Fruit fly (Drosophila melanogaster): ENCODE data around the gene CG9123.

Gene CG9123

dm6 chrX:15319290-15319689 lies 22.6 kb downstream of the CG9123 start, which contains the start of gene Top1:
Gene Top1 (plus strand): TSS chrX:15319479.
- no peak for TF ChIP-seq run (tag; optimal IDR thresholded peaks at IDR 0.05)
- no peak for TF ChIP-seq sima (GFP tag; optimal IDR thresholded peaks at IDR 0.05)
- TF ChIP-seq Nf-YA (GFP tag; IDR thresholded peaks at IDR 0.05): no peak
- TF ChIP-seq GATAe (GFP tag; conservative IDR thresholded peaks at IDR 0.05): peak; percentile 30; the same call in 1 of the 2 replicates
- no peak for TF ChIP-seq CG11093 (GFP tag; IDR thresholded peaks at IDR 0.05)
- TF ChIP-seq cg (GFP tag; optimal IDR thresholded peaks at IDR 0.05): no peak
- TF ChIP-seq fru (optimal IDR thresholded peaks at IDR 0.05): no peak
- TF ChIP-seq slou (GFP tag; optimal IDR thresholded peaks at IDR 0.05): no peak
- TF ChIP-seq CG17829 (tag; optimal IDR thresholded peaks at IDR 0.05): peak; percentile 34
- TF ChIP-seq CG10654 (GFP tag; optimal IDR thresholded peaks at IDR 0.05): no peak
- no peak for TF ChIP-seq Aef1 (GFP tag; IDR thresholded peaks at IDR 0.05)
- no peak for TF ChIP-seq Bteb2 (GFP tag; optimal IDR thresholded peaks at IDR 0.05)
- peak; percentile 92 for TF ChIP-seq nerfin-2 (GFP tag; IDR thresholded peaks at IDR 0.05; ENCODE audit: partially characterized antibody)
- peak; percentile 71 for TF ChIP-seq CG2116 (GFP tag; optimal IDR thresholded peaks at IDR 0.05)
- 0 out of 2 replicates have a peak, but pooled peaks have one; percentile 22 for TF ChIP-seq sisA (GFP tag; IDR thresholded peaks at IDR 0.05)
- peak; percentile 5 for TF ChIP-seq CG9609 (GFP tag; optimal IDR thresholded peaks at IDR 0.05)
- no peak for TF ChIP-seq CG1233 (GFP tag; optimal IDR thresholded peaks at IDR 0.05)
- peak; percentile 48 for TF ChIP-seq Side (GFP tag; optimal IDR thresholded peaks at IDR 0.05)
- peak; percentile 58 for TF ChIP-seq Hmr (GFP tag; optimal IDR thresholded peaks at IDR 0.05)
- peak in 1 of 3 experiments; percentile 2 for TF ChIP-seq Stat92E (GFP tag; optimal IDR thresholded peaks at IDR 0.05)
- TF ChIP-seq CG8478 (optimal IDR thresholded peaks at IDR 0.05): no peak
- TF ChIP-seq Optix (GFP tag; IDR thresholded peaks at IDR 0.05): no peak
- TF ChIP-seq CG9932 (GFP tag; IDR thresholded peaks at IDR 0.05): peak; percentile 66
- peak; percentile 4 for TF ChIP-seq ind (GFP tag; optimal IDR thresholded peaks at IDR 0.05)
- peak; percentile 28 for TF ChIP-seq CG7928 (GFP tag; optimal IDR thresholded peaks at IDR 0.05)
- TF ChIP-seq Doc2 (GFP tag; IDR thresholded peaks at IDR 0.05): no peak
- no peak for TF ChIP-seq scrt (GFP tag; optimal IDR thresholded peaks at IDR 0.05)
- TF ChIP-seq chm (GFP tag; IDR thresholded peaks at IDR 0.05): 0 out of 2 replicates have a peak, but pooled peaks have one; percentile 8
- no peak for TF ChIP-seq sim (GFP tag; IDR thresholded peaks at IDR 0.05)
- TF ChIP-seq Lim3 (GFP tag; IDR thresholded peaks at IDR 0.05): no peak
- TF ChIP-seq Vsx1 (GFP tag; optimal IDR thresholded peaks at IDR 0.05): no peak
- TF ChIP-seq fu2 (GFP tag; optimal IDR thresholded peaks at IDR 0.05): no peak
- TF ChIP-seq ato (GFP tag; IDR thresholded peaks at IDR 0.05; ENCODE audit: partially characterized antibody): peak; percentile 97
- TF ChIP-seq CG10321 (GFP tag; IDR thresholded peaks at IDR 0.05): no peak
- peak; percentile 97 for TF ChIP-seq Opbp (GFP tag; IDR thresholded peaks at IDR 0.05; ENCODE audit: partially characterized antibody)
- TF ChIP-seq unpg (GFP tag; optimal IDR thresholded peaks at IDR 0.05): no peak
- no peak for TF ChIP-seq disco-r (GFP tag; optimal IDR thresholded peaks at IDR 0.05)
- no peak for TF ChIP-seq CG7372 (GFP tag; IDR thresholded peaks at IDR 0.05)
- peak; percentile 26 for TF ChIP-seq CG12155 (GFP tag; optimal IDR thresholded peaks at IDR 0.05)
- no peak for TF ChIP-seq pum (GFP tag; optimal IDR thresholded peaks at IDR 0.05)
- peak; percentile 59 for TF ChIP-seq CG31441 (GFP tag; IDR thresholded peaks at IDR 0.05)
- no peak for TF ChIP-seq stc (GFP tag; IDR thresholded peaks at IDR 0.05)
- no peak for TF ChIP-seq sc (optimal IDR thresholded peaks at IDR 0.05)
- TF ChIP-seq sc (GFP tag; optimal IDR thresholded peaks at IDR 0.05): no peak
- TF ChIP-seq mld (GFP tag; IDR thresholded peaks at IDR 0.05; ENCODE audit: partially characterized antibody): peak; percentile 96
- 0 out of 2 replicates have a peak, but pooled peaks have one; percentile 12 for TF ChIP-seq rib (GFP tag; IDR thresholded peaks at IDR 0.05)
- no peak for TF ChIP-seq CG10979 (tag; optimal IDR thresholded peaks at IDR 0.05)
- TF ChIP-seq dati (GFP tag; IDR thresholded peaks at IDR 0.05): no peak
- no peak for TF ChIP-seq oc (tag; optimal IDR thresholded peaks at IDR 0.05)
- 0 out of 3 replicates have a peak, but pooled peaks have one; percentile 15 for TF ChIP-seq CG17361 (GFP tag; IDR thresholded peaks at IDR 0.05)
- no peak for TF ChIP-seq Abd-B (GFP tag; optimal IDR thresholded peaks at IDR 0.05)
- TF ChIP-seq knrl (GFP tag; IDR thresholded peaks at IDR 0.05; ENCODE audit: partially characterized antibody): peak; percentile 94

All from whole organism, embryonic.